Worm (Caenorhabditis elegans) whole organism, mixed stage, embryonic: ENCODE measurements around the gene inx-18.

Source experiments
- M03D4.4 ChIP-seq: sonication (generic microtip); optimal IDR thresholded peaks from 2 replicates; lab custom pipeline; 2017; ENCODE audit warnings: mild to moderate bottlenecking, missing genetic modification characterization, missing compliant biosample characterization
- bed-3 ChIP-seq: fragments of 200-800 bp; sonication (Bioruptor generic); optimal IDR thresholded peaks from 3 replicates; lab custom pipeline; 2018; ENCODE audit warnings: mild to moderate bottlenecking, missing genetic modification characterization, moderate library complexity, missing compliant biosample characterization
- blmp-1 ChIP-seq: fragments of 150-350 bp; optimal IDR thresholded peaks from 2 replicates; lab custom pipeline; 2014; ENCODE audit warnings: missing biosample characterization, missing genetic modification characterization
- ceh-43 ChIP-seq: fragments of 200-800 bp; sonication (Bioruptor generic); optimal IDR thresholded peaks from 2 replicates; lab custom pipeline; 2018; ENCODE audit warnings: mild to moderate bottlenecking, missing genetic modification characterization, moderate library complexity, missing compliant biosample characterization
- ceh-83 ChIP-seq: fragments of 200-800 bp; sonication (Bioruptor generic); optimal IDR thresholded peaks from 2 replicates; lab custom pipeline; 2018; ENCODE audit warnings: mild to moderate bottlenecking, missing genetic modification characterization, missing compliant biosample characterization
- ces-1 ChIP-seq: fragments of 150-350 bp; optimal IDR thresholded peaks from 2 replicates; lab custom pipeline; 2014; ENCODE audit warnings: missing biosample characterization, missing genetic modification reagents, missing genetic modification characterization
- cnd-1 ChIP-seq: fragments of 200-800 bp; sonication (Bioruptor generic); optimal IDR thresholded peaks from 2 replicates; lab custom pipeline; 2018; ENCODE audit warnings: mild to moderate bottlenecking, missing genetic modification characterization, missing compliant biosample characterization
- drap-1 ChIP-seq: fragments of 200-800 bp; sonication (Bioruptor generic); optimal IDR thresholded peaks from 3 replicates; lab custom pipeline; 2018; ENCODE audit warnings: mild to moderate bottlenecking, missing genetic modification characterization, missing compliant biosample characterization
- elt-1 ChIP-seq: sonication (generic microtip); optimal IDR thresholded peaks from 2 replicates; lab custom pipeline; 2017; ENCODE audit warnings: missing genetic modification characterization, mild to moderate bottlenecking, missing compliant biosample characterization, antibody characterized with exemption, moderate library complexity, borderline replicate concordance; ENCODE audit not compliant: insufficient read depth
- elt-3 ChIP-seq: fragments of 150-350 bp; optimal IDR thresholded peaks from 2 replicates; lab custom pipeline; 2014; ENCODE audit warnings: missing biosample characterization, missing genetic modification characterization
- flh-1 ChIP-seq: fragments of 200-800 bp; sonication (Bioruptor generic); optimal IDR thresholded peaks from 2 replicates; lab custom pipeline; 2018; ENCODE audit warnings: mild to moderate bottlenecking, missing genetic modification characterization, moderate library complexity, missing compliant biosample characterization
- ham-2 ChIP-seq: fragments of 200-800 bp; sonication (Bioruptor generic); optimal IDR thresholded peaks from 2 replicates; lab custom pipeline; 2018; ENCODE audit warnings: mild to moderate bottlenecking, missing genetic modification characterization, missing compliant biosample characterization
- hlh-1 ChIP-seq: fragments of 150-350 bp; optimal IDR thresholded peaks from 2 replicates; lab custom pipeline; 2014; ENCODE audit warnings: missing biosample characterization, missing genetic modification reagents, missing genetic modification characterization
- lin-13 ChIP-seq: fragments of 150-350 bp; optimal IDR thresholded peaks from 2 replicates; lab custom pipeline; 2014; ENCODE audit warnings: missing biosample characterization, missing genetic modification characterization
- lin-32 ChIP-seq: fragments of 200-800 bp; sonication (Bioruptor generic); optimal IDR thresholded peaks from 2 replicates; lab custom pipeline; 2018; ENCODE audit warnings: mild to moderate bottlenecking, missing genetic modification characterization, missing compliant biosample characterization
- lsy-2 ChIP-seq: fragments of 150-350 bp; optimal IDR thresholded peaks from 2 replicates; lab custom pipeline; 2014; ENCODE audit warnings: missing biosample characterization, missing genetic modification characterization
- mab-5 ChIP-seq: fragments of 150-350 bp; optimal IDR thresholded peaks from 2 replicates; lab custom pipeline; 2014; ENCODE audit warnings: missing biosample characterization, missing genetic modification characterization
- mep-1 ChIP-seq: fragments of 150-350 bp; optimal IDR thresholded peaks from 2 replicates; lab custom pipeline; 2017; ENCODE audit warnings: missing biosample characterization, missing genetic modification reagents, missing genetic modification characterization, inconsistent platforms
- mls-2 ChIP-seq: sonication (generic microtip); optimal IDR thresholded peaks from 2 replicates; lab custom pipeline; 2016; ENCODE audit warnings: mild to moderate bottlenecking, missing genetic modification characterization, moderate library complexity, missing compliant biosample characterization
- nhr-12 ChIP-seq: fragments of 150-350 bp; optimal IDR thresholded peaks from 2 replicates; lab custom pipeline; 2014; ENCODE audit warnings: missing biosample characterization, missing genetic modification characterization
- nhr-2 ChIP-seq: fragments of 150-350 bp; optimal IDR thresholded peaks from 2 replicates; lab custom pipeline; 2014; ENCODE audit warnings: missing biosample characterization, missing genetic modification characterization
- nhr-237 ChIP-seq: fragments of 150-350 bp; optimal IDR thresholded peaks from 2 replicates; lab custom pipeline; 2014; ENCODE audit warnings: missing biosample characterization, missing genetic modification characterization
- nhr-28 ChIP-seq: fragments of 150-350 bp; optimal IDR thresholded peaks from 2 replicates; lab custom pipeline; 2014; ENCODE audit warnings: missing biosample characterization, missing genetic modification characterization
- nhr-76 ChIP-seq: sonication (generic microtip); optimal IDR thresholded peaks from 2 replicates; lab custom pipeline; 2017; ENCODE audit warnings: missing biosample characterization, missing genetic modification characterization
- sem-2 ChIP-seq: fragments of 200-800 bp; sonication (Bioruptor generic); optimal IDR thresholded peaks from 2 replicates; lab custom pipeline; 2018; ENCODE audit warnings: mild to moderate bottlenecking, missing genetic modification characterization, missing compliant biosample characterization
- sptf-1 ChIP-seq: sonication (generic microtip); optimal IDR thresholded peaks from 2 replicates; lab custom pipeline; 2017; ENCODE audit warnings: mild to moderate bottlenecking, missing genetic modification characterization, moderate library complexity, missing compliant biosample characterization
- tbx-8 ChIP-seq: fragments of 200-800 bp; sonication (Bioruptor generic); optimal IDR thresholded peaks from 2 replicates; lab custom pipeline; 2018; ENCODE audit warnings: mild to moderate bottlenecking, missing genetic modification characterization, moderate library complexity, missing compliant biosample characterization
- unc-120 ChIP-seq: sonication (generic microtip); optimal IDR thresholded peaks from 2 replicates; lab custom pipeline; 2017; ENCODE audit warnings: missing genetic modification characterization, missing compliant biosample characterization; ENCODE audit not compliant: poor library complexity, severe bottlenecking
- unc-39 ChIP-seq: fragments of 150-350 bp; optimal IDR thresholded peaks from 2 replicates; lab custom pipeline; 2014; ENCODE audit warnings: missing biosample characterization, missing genetic modification characterization
- unc-62 ChIP-seq: fragments of 150-350 bp; optimal IDR thresholded peaks from 2 replicates; lab custom pipeline; 2014; ENCODE audit warnings: missing biosample characterization, missing genetic modification reagents, missing genetic modification characterization
- ztf-11 ChIP-seq: fragments of 150-350 bp; optimal IDR thresholded peaks from 2 replicates; lab custom pipeline; 2014; ENCODE audit warnings: missing biosample characterization, missing genetic modification characterization

inx-18 gene

ce11 chrIV:603543-603942, 2.6 kb upstream of the inx-18 start, which contains the start of gene prmt-4:
TSS of gene prmt-4 (minus strand) at chrIV:603643.
- TF ChIP-seq lsy-2 (tag; lab: Kevin White, UChicago) (no peak), bed-3 (no peak), unc-62 (GFP tag; lab: Kevin White, UChicago) (no peak), ceh-43 (no peak), M03D4.4 (tag; lab: Kevin White, UChicago) (no peak), drap-1 (GFP tag; lab: Kevin White, UChicago) (no peak), ztf-11 (no peak), ces-1 (GFP tag; lab: Kevin White, UChicago) (no peak), nhr-12 (tag; lab: Kevin White, UChicago) (no peak), flh-1 (no peak), mls-2 (no peak), nhr-2 (no peak), sptf-1 (tag; lab: Kevin White, UChicago) (no peak), unc-39 (tag; lab: Kevin White, UChicago) (no peak), nhr-76 (no peak), lin-13 (no peak)
- TF ChIP-seq, all 35 proteins: peak for 0

ce11 chrIV:604144-604543, 2.0 kb upstream of the inx-18 start, which contains the start of gene col-102:
TSS of gene col-102 (plus strand) at chrIV:604444.
- no peak for TF ChIP-seq hlh-1 (tag; lab: Kevin White, UChicago)
- no peak for TF ChIP-seq cnd-1
- no peak for TF ChIP-seq ceh-43
- no peak for TF ChIP-seq elt-3 (tag; lab: Kevin White, UChicago)
- TF ChIP-seq ztf-11, result no peak

DNA sequence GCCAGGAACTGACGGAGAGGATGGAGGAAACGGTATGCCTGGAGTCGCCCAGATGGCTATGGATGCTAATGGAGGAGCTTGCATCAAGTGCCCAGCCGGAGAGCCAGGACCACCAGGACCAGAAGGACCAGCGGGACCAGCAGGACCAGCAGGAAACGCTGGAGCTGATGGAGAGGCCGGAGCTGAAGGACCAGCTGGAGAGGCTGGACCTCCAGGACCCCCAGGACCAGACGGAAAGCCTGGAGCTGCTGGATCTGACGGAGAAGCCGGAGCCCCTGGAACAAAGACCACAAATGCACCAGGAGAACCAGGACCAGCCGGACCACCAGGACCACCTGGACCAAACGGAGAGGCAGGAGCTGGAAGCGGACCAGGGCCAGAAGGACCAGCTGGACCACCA, 1.3 kb upstream of the inx-18 start:
- TF ChIP-seq lin-32 (GFP tag; lab: Kevin White, UChicago), result no peak
- TF ChIP-seq elt-3 (tag; lab: Kevin White, UChicago), result no peak
- no peak for TF ChIP-seq unc-120 (tag; lab: Kevin White, UChicago)
- no peak for TF ChIP-seq ham-2 (GFP tag; lab: Kevin White, UChicago)
- TF ChIP-seq drap-1 (GFP tag; lab: Kevin White, UChicago), result no peak
- no peak for TF ChIP-seq blmp-1 (tag; lab: Kevin White, UChicago)
- TF ChIP-seq tbx-8 (GFP tag; lab: Kevin White, UChicago), result no peak
- no peak for TF ChIP-seq ces-1 (GFP tag; lab: Kevin White, UChicago)
- TF ChIP-seq ceh-83 (GFP tag; lab: Kevin White, UChicago), result no peak
- TF ChIP-seq hlh-1 (tag; lab: Kevin White, UChicago), result no peak
- TF ChIP-seq mep-1, result no peak
- no peak for TF ChIP-seq unc-62 (GFP tag; lab: Kevin White, UChicago)
- TF ChIP-seq sptf-1 (tag; lab: Kevin White, UChicago), result no peak

- no peak for TF ChIP-seq drap-1 (GFP tag; lab: Kevin White, UChicago)
- no peak for TF ChIP-seq flh-1
- peak; percentile 18 for TF ChIP-seq sptf-1 (tag; lab: Kevin White, UChicago)
- TF ChIP-seq hlh-1 (tag; lab: Kevin White, UChicago), result no peak
- peak; percentile 14 for TF ChIP-seq bed-3
- TF ChIP-seq mls-2, result peak; percentile 27
- TF ChIP-seq, all 35 proteins: peak for 3
Observed at ce11 chrIV:605431-605830, 724 bp upstream of the inx-18 start.

- TF ChIP-seq nhr-237 (tag; lab: Kevin White, UChicago) (no peak), nhr-76 (no peak), unc-120 (tag; lab: Kevin White, UChicago) (peak; percentile 63), nhr-28 (tag; lab: Kevin White, UChicago) (no peak), hlh-1 (tag; lab: Kevin White, UChicago) (peak; percentile 89), ceh-43 (no peak), elt-1 (tag; lab: Kevin White, UChicago) (no peak), mab-5 (no peak), flh-1 (no peak), unc-62 (GFP tag; lab: Kevin White, UChicago) (peak; percentile 60), mep-1 (no peak), ces-1 (GFP tag; lab: Kevin White, UChicago) (no peak), drap-1 (GFP tag; lab: Kevin White, UChicago) (no peak), sem-2 (GFP tag; lab: Kevin White, UChicago) (no peak), lsy-2 (tag; lab: Kevin White, UChicago) (no peak), bed-3 (no peak), tbx-8 (GFP tag; lab: Kevin White, UChicago) (no peak)
Observed at ce11 chrIV:607628-608027, 1.5 kb downstream of the inx-18 start.
